Worm (Caenorhabditis elegans) whole organism, midembryonic: ENCODE measurements around the gene C18A11.1.

Experiments
- T22C8.4 ChIP-seq: fragments of 200-800 bp; sonication (Bioruptor generic); IDR thresholded peaks from 2 replicates; pipeline ENCODE4 v1.3.6; 2022; ENCODE audit warnings: missing genetic modification characterization, missing compliant biosample characterization
- cog-1 ChIP-seq: sonication (generic microtip); optimal IDR thresholded peaks from 2 replicates; lab custom pipeline; 2016; ENCODE audit warnings: missing genetic modification characterization, missing compliant biosample characterization
- flt-1 ChIP-seq: fragments of 200-800 bp; sonication (Bioruptor generic); IDR thresholded peaks from 2 replicates; pipeline ENCODE4 v1.3.6; 2022; ENCODE audit warnings: missing genetic modification characterization, missing compliant biosample characterization
- klf-2 ChIP-seq: fragments of 200-800 bp; sonication (Bioruptor generic); conservative IDR thresholded peaks from 2 replicates; pipeline ENCODE4 v1.3.6; 2022; ENCODE audit warnings: missing genetic modification reagents, missing genetic modification characterization, missing compliant biosample characterization
- med-1 ChIP-seq: sonication (generic microtip); optimal IDR thresholded peaks from 2 replicates; lab custom pipeline; 2017; ENCODE audit warnings: missing genetic modification characterization, mild to moderate bottlenecking, missing compliant biosample characterization, antibody characterized with exemption, missing genetic modification reagents; ENCODE audit not compliant: insufficient read depth
- ref-1 ChIP-seq: fragments of 200-800 bp; sonication (Bioruptor generic); conservative IDR thresholded peaks from 2 replicates; pipeline ENCODE4 v1.3.6; 2022; ENCODE audit warnings: missing genetic modification reagents, missing genetic modification characterization, missing compliant biosample characterization
- tab-1 ChIP-seq: fragments of 200-800 bp; sonication (Bioruptor generic); IDR thresholded peaks from 2 replicates; pipeline ENCODE4 v1.3.6; 2022; ENCODE audit warnings: missing genetic modification characterization, missing compliant biosample characterization
- ztf-23 ChIP-seq: fragments of 200-800 bp; sonication (Bioruptor generic); IDR thresholded peaks from 2 replicates; pipeline ENCODE4 v1.3.6; 2022; ENCODE audit warnings: missing genetic modification reagents, missing genetic modification characterization, missing compliant biosample characterization
- ztf-29 ChIP-seq: fragments of 200-800 bp; sonication (Bioruptor generic); IDR thresholded peaks from 2 replicates; pipeline ENCODE4 v1.3.6; 2022; ENCODE audit warnings: missing genetic modification reagents, missing genetic modification characterization, missing compliant biosample characterization

The C18A11.1 gene

DNA sequence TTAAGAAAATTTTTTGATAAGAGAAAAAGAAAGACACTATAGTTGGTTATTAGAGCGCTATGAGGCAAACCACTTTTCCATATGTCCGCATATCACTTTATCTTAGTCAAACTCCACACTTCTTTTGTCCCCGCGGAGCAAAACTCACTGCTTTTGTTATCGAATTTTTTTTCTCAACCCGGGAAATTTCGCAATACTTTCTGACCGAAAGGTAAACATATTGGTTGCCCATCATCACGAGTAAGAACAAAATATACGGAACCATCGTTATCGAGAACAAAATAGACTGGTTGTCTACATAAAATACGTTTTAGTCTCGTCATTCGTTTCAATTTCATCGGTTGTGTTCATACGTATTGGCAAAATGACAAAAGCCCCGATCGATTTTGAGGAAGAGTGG lies at the start of gene C18A11.1:
TSS of gene C18A11.1 (plus strand) at position 36 of the 400 bp plus-strand sequence.
- TF ChIP-seq T22C8.4 (no peak), flt-1 (no peak), ztf-23 (GFP tag; lab: Robert Waterston, UW) (no peak), ztf-29 (no peak), tab-1 (GFP tag; lab: Robert Waterston, UW) (no peak), ref-1 (GFP tag; lab: Robert Waterston, UW) (no peak), med-1 (GFP tag; lab: Kevin White, UChicago) (no peak), cog-1 (tag; lab: Kevin White, UChicago) (no peak), klf-2 (GFP tag; lab: Robert Waterston, UW) (no peak)

DNA sequence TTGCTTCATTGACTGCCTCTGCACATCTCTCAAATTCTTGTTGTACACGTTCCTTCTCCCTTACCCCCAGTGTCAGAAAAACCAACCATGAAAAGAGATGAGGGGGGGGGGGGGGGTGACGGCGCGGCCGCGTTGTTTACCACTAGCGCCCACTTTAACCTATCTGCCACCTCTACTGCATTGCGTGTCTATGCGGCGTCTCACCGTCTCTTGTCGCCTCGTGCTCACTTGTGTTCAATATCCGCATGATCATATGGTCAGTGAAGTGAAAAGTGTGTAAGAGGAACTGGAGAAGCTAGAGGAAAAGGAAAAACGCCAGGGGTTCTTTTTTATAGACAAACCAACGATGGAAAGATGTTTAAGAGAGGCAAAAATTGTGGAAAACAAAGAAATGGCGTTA lies 49.5 kb upstream of the C18A11.1 start:
- TF ChIP-seq flt-1 (peak; percentile 75; the same call in 1 of the 2 replicates), tab-1 (GFP tag; lab: Robert Waterston, UW) (peak; percentile 41; the same call in 1 of the 2 replicates), med-1 (GFP tag; lab: Kevin White, UChicago) (no peak), cog-1 (tag; lab: Kevin White, UChicago) (peak; percentile 41), ztf-23 (GFP tag; lab: Robert Waterston, UW) (0 out of 2 replicates have a peak, but pooled peaks have one; percentile 12), klf-2 (GFP tag; lab: Robert Waterston, UW) (no peak)

DNA sequence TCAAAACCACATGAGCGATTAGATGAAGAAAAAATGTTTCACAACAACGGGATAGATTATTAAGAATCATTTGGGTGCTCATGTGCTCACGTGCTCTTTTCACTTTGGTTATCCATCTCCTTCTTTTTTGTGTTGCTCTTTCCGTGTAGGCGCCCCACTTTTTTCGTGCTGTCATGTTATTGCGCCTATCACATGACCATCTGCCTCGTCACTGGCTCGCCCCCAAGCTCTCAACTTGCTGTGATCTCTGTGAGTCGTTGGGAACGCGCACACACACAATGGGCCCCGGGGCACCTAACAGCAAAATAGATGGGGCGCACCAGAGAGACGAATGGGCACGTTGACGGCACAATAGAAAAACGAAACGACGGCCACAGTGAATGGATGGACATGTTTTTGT lies 47.5 kb upstream of the C18A11.1 start:
- TF ChIP-seq flt-1 = no peak
- no peak for TF ChIP-seq cog-1 (tag; lab: Kevin White, UChicago)
- TF ChIP-seq tab-1 (GFP tag; lab: Robert Waterston, UW) = no peak
- no peak for TF ChIP-seq ref-1 (GFP tag; lab: Robert Waterston, UW)
- TF ChIP-seq T22C8.4 = no peak
- no peak for TF ChIP-seq ztf-23 (GFP tag; lab: Robert Waterston, UW)
- no peak for TF ChIP-seq ztf-29
- TF ChIP-seq med-1 (GFP tag; lab: Kevin White, UChicago) = no peak
- TF ChIP-seq klf-2 (GFP tag; lab: Robert Waterston, UW) = no peak

DNA sequence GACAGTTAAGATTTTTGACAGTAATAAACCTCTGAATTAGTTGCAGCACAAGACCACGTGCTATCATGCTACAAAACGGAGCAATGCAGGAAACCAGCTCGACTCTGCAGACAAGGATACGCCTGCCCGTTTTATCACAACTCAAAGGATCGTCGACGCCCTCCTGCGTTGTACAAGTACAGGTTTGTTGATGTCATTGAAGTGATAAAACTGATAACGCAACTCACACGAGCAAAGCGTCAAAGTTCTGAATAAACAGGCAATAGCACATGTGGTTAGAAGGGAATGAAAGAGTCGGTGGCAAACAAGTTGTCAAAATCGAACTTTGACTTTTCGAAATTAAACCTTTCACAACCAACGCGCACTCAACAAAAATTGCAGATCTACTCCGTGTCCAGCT lies 46.4 kb upstream of the C18A11.1 start:
- TF ChIP-seq klf-2 (GFP tag; lab: Robert Waterston, UW) (no peak), ztf-23 (GFP tag; lab: Robert Waterston, UW) (no peak), flt-1 (no peak), T22C8.4 (no peak), tab-1 (GFP tag; lab: Robert Waterston, UW) (no peak), cog-1 (tag; lab: Kevin White, UChicago) (no peak), med-1 (GFP tag; lab: Kevin White, UChicago) (no peak), ref-1 (GFP tag; lab: Robert Waterston, UW) (no peak), ztf-29 (no peak)

DNA sequence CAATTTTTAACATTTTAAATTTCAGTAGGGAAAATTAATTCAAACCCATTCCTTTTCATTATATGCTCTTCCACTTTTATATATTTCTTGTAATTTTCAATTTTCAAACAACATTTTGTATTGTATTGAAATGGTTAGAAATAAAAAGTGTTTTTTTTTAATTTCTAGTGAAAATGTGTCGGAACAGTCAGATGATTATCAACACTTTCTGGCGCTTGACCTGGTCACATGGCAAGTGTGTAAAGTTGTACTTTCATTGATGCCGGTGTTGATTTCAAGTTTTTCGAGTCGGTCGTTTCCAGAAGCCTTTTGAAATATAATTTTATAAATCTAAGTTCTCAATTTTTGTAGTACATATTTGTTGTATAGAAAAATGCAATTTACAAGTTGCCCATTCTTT lies 42.4 kb upstream of the C18A11.1 start:
- no peak for TF ChIP-seq T22C8.4
- TF ChIP-seq ztf-29 = no peak
- TF ChIP-seq ztf-23 (GFP tag; lab: Robert Waterston, UW) = no peak
- no peak for TF ChIP-seq flt-1
- no peak for TF ChIP-seq klf-2 (GFP tag; lab: Robert Waterston, UW)
- TF ChIP-seq cog-1 (tag; lab: Kevin White, UChicago) = no peak
- TF ChIP-seq tab-1 (GFP tag; lab: Robert Waterston, UW) = no peak
- no peak for TF ChIP-seq ref-1 (GFP tag; lab: Robert Waterston, UW)
- no peak for TF ChIP-seq med-1 (GFP tag; lab: Kevin White, UChicago)

DNA sequence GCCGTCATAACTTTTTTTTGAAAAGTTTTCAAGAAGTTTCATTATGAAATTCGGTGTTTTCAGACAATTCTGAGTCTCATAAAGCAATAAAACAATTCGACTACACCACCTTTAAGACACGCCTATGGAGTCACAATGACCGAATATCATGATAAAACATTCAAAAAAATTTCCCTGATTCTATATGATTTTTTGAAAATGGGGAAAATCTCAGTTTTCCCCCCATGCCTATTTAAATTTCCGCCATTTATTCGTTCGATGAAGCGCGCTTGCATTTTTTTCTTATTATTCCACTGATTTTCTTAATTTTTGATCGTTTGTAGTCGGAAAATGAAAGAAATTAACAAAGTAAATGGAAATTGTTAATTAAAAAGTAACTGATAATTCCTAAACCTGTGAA lies 41.6 kb upstream of the C18A11.1 start:
- TF ChIP-seq ref-1 (GFP tag; lab: Robert Waterston, UW) (no peak), flt-1 (no peak), ztf-29 (no peak), ztf-23 (GFP tag; lab: Robert Waterston, UW) (no peak), med-1 (GFP tag; lab: Kevin White, UChicago) (no peak), tab-1 (GFP tag; lab: Robert Waterston, UW) (no peak), T22C8.4 (no peak), cog-1 (tag; lab: Kevin White, UChicago) (no peak), klf-2 (GFP tag; lab: Robert Waterston, UW) (no peak)

DNA sequence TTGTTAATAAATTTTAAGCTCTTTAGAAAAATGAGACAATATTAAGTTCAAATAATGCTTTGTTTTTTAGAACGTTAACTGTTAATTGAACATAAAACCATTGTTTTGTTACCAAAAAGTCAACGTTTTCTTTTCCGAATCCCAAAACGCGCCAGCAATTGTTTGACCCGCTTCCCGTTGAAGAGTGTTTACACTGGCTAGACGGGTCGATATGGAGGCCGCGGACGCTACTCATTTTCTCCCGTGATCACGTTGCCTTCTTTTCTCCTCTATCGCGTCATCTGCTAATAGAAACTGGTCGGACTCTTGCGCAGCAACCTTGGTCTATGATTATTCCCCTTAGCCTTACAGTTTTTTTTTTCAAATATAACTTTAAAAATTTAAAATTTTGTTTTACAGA lies 40.0 kb upstream of the C18A11.1 start, which contains the start of gene C34D10.1:
TSS of gene C34D10.1 (plus strand) at position 400 of the 400 bp plus-strand sequence.
- TF ChIP-seq klf-2 (GFP tag; lab: Robert Waterston, UW) (no peak), med-1 (GFP tag; lab: Kevin White, UChicago) (no peak), ztf-29 (no peak), cog-1 (tag; lab: Kevin White, UChicago) (peak; percentile 22), tab-1 (GFP tag; lab: Robert Waterston, UW) (no peak), T22C8.4 (0 out of 2 replicates have a peak, but pooled peaks have one; percentile 38), flt-1 (0 out of 2 replicates have a peak, but pooled peaks have one; percentile 63)

DNA sequence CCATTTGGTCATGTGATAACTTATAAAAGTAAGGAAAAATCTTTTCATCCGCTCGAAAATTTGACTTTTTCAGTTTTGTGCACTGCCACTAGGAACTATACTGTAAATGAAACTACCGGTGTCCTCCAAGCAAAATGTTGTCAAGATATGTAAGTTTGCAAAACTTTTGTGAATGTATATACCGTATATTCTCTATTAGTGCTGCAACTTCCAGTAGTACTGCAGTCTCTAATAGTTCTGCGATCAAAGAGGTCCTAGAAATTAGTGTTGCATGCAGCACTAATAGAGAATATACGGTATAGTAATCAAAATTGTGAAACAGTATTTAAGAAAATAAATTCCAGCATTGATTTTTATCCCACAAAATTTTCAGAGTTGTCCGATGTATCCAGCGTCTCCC lies 39.1 kb upstream of the C18A11.1 start:
- TF ChIP-seq flt-1 = no peak
- no peak for TF ChIP-seq ztf-23 (GFP tag; lab: Robert Waterston, UW)
- no peak for TF ChIP-seq med-1 (GFP tag; lab: Kevin White, UChicago)
- TF ChIP-seq cog-1 (tag; lab: Kevin White, UChicago) = no peak
- TF ChIP-seq klf-2 (GFP tag; lab: Robert Waterston, UW) = no peak
- no peak for TF ChIP-seq tab-1 (GFP tag; lab: Robert Waterston, UW)
- TF ChIP-seq ztf-29 = no peak
- TF ChIP-seq ref-1 (GFP tag; lab: Robert Waterston, UW) = no peak
- TF ChIP-seq T22C8.4 = no peak

DNA sequence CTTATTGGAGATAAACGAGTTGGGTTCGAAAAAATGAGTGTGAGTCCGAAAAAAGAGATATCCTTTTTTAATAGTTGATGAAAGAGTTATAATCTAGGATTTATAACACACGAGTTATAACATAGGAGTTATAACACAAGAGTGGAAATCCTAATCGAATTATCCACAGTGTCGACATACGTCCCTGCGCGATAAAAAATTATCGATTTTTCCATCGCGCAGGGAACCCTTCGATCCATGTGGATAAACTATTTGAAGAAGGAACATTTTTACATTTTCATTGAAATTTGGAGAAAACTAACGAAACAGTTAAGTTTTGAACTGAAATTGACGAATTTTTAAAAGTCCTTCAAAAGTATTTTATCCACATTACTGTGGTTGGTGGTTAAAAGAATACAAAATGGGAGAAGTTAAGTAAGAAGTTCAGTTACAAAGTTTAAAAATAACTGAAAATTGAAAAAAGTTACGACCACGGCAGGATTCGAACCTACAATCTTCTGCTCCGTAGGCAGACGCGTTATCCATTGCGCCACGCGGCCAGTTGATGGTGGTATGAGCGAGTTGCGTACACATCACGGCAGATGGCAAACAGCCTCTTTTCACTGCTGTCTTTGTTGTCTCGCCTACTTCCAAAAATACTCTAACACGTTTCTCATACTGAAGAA lies 32.8 kb upstream of the C18A11.1 start:
- TF ChIP-seq flt-1 (peak; percentile 80), cog-1 (tag; lab: Kevin White, UChicago) (peak; percentile 97), T22C8.4 (peak; percentile 100), med-1 (GFP tag; lab: Kevin White, UChicago) (no peak), tab-1 (GFP tag; lab: Robert Waterston, UW) (peak; percentile 69), klf-2 (GFP tag; lab: Robert Waterston, UW) (no peak), ztf-29 (no peak), ztf-23 (GFP tag; lab: Robert Waterston, UW) (peak; percentile 75), ref-1 (GFP tag; lab: Robert Waterston, UW) (0 out of 2 replicates have a peak, but pooled peaks have one; percentile 26)
